Fruit fly (Drosophila melanogaster) whole organism, wandering third instar larva: ENCODE data around the gene Cp190.

Source experiments
- Abd-B ChIP-seq: fragments of >200 bp; optimal IDR thresholded peaks from 2 replicates; lab custom pipeline; 2017; ENCODE audit warnings: missing biosample characterization, missing genetic modification characterization
- CG32264 ChIP-seq: fragments of 200-800 bp; sonication (Bioruptor generic); optimal IDR thresholded peaks from 2 replicates; lab custom pipeline; 2016; ENCODE audit warnings: missing biosample characterization, missing genetic modification characterization
- CG9705 ChIP-seq: fragments of 200-800 bp; sonication (Bioruptor generic); optimal IDR thresholded peaks from 2 replicates; lab custom pipeline; 2018; ENCODE audit warnings: missing biosample characterization, mild to moderate bottlenecking, missing genetic modification characterization
- CrebA ChIP-seq: fragments of 200-800 bp; sonication (Bioruptor generic); optimal IDR thresholded peaks from 2 replicates; lab custom pipeline; 2016; ENCODE audit warnings: missing biosample characterization, mild to moderate bottlenecking, missing genetic modification characterization, borderline replicate concordance
- Dfd ChIP-seq: fragments of >200 bp; optimal IDR thresholded peaks from 2 replicates; lab custom pipeline; 2017; ENCODE audit warnings: missing biosample characterization, missing genetic modification characterization
- Dif ChIP-seq: fragments of 200-275, 200-300 bp; sonication (Bioruptor generic); optimal IDR thresholded peaks from 2 replicates; lab custom pipeline; 2018; ENCODE audit warnings: missing biosample characterization, missing genetic modification characterization; ENCODE audit not compliant: partially characterized antibody
- HLH106 ChIP-seq: fragments of 200-800 bp; optimal IDR thresholded peaks from 3 replicates; lab custom pipeline; 2019; ENCODE audit warnings: missing biosample characterization, mild to moderate bottlenecking, missing genetic modification characterization, moderate library complexity
- Hr78 ChIP-seq: fragments of >200 bp; optimal IDR thresholded peaks from 2 replicates; lab custom pipeline; 2017; ENCODE audit warnings: missing biosample characterization, missing genetic modification characterization
- Mio ChIP-seq: sonication (Bioruptor generic); optimal IDR thresholded peaks from 2 replicates; lab custom pipeline; 2016; ENCODE audit warnings: missing biosample characterization, missing genetic modification characterization
- Myc ChIP-seq: fragments of >200 bp; optimal IDR thresholded peaks from 2 replicates; lab custom pipeline; 2017
- N ChIP-seq: fragments of >200 bp; optimal IDR thresholded peaks from 2 replicates; lab custom pipeline; 2018; ENCODE audit warnings: missing biosample characterization, missing external identifiers, missing genetic modification characterization
- OdsH ChIP-seq: fragments of 200-800 bp; sonication (Bioruptor generic); optimal IDR thresholded peaks from 2 replicates; lab custom pipeline; 2016; ENCODE audit warnings: missing biosample characterization, mild to moderate bottlenecking, missing genetic modification characterization
- Rel ChIP-seq, 2 experiments: fragments of 200-800 bp; sonication (Bioruptor generic) in 1 of 2; optimal IDR thresholded peaks; 2 replicates in 1 of 2; 3 replicates in 1 of 2; lab custom pipeline; 2016 to 2019; ENCODE audit warnings: mild to moderate bottlenecking in 2 of 2, missing biosample characterization in 2 of 2, missing genetic modification characterization in 2 of 2, moderate library complexity in 1 of 2
- Sp1 ChIP-seq: fragments of 200-800 bp; sonication (Bioruptor generic); optimal IDR thresholded peaks from 3 replicates; lab custom pipeline; 2019; ENCODE audit warnings: missing biosample characterization, mild to moderate bottlenecking, missing genetic modification characterization, moderate library complexity
- Vsx2 ChIP-seq: fragments of 200-300, 225-300 bp; sonication (Bioruptor generic); optimal IDR thresholded peaks from 2 replicates; lab custom pipeline; 2018; ENCODE audit warnings: missing biosample characterization, missing genetic modification characterization; ENCODE audit not compliant: partially characterized antibody
- br ChIP-seq: fragments of 200-800 bp; sonication (Bioruptor generic); optimal IDR thresholded peaks from 2 replicates; lab custom pipeline; 2016; ENCODE audit warnings: missing biosample characterization, missing genetic modification characterization
- brk ChIP-seq: fragments of 200-800 bp; sonication (Bioruptor generic); optimal IDR thresholded peaks from 2 replicates; lab custom pipeline; 2016; ENCODE audit warnings: missing biosample characterization, mild to moderate bottlenecking, missing genetic modification characterization
- dl ChIP-seq, 2 experiments: fragments of 175-275, 200-275 bp in 1 of 2; fragments of 200-275 bp in 1 of 2; sonication (Bioruptor generic); optimal IDR thresholded peaks; lab custom pipeline; 2018; ENCODE audit warnings: mild to moderate bottlenecking in 2 of 2, missing biosample characterization in 2 of 2, missing genetic modification characterization in 2 of 2, moderate library complexity in 2 of 2; ENCODE audit not compliant: partially characterized antibody in 2 of 2, insufficient read depth in 1 of 2
- dmrt93B ChIP-seq: fragments of 200-800 bp; sonication (Bioruptor generic); optimal IDR thresholded peaks from 2 replicates; lab custom pipeline; 2018; ENCODE audit warnings: missing biosample characterization, mild to moderate bottlenecking, missing genetic modification characterization
- dsf ChIP-seq: sonication (Bioruptor generic); optimal IDR thresholded peaks from 2 replicates; lab custom pipeline; 2016; ENCODE audit warnings: missing biosample characterization, missing genetic modification characterization, borderline replicate concordance
- ey ChIP-seq: fragments of 200-800 bp; sonication (Bioruptor generic); optimal IDR thresholded peaks from 2 replicates; lab custom pipeline; 2016; ENCODE audit warnings: missing biosample characterization, missing genetic modification characterization
- foxo ChIP-seq, 2 experiments: fragments of 200-800 bp; sonication (Bioruptor generic); optimal IDR thresholded peaks; 2 replicates in 1 of 2; 3 replicates in 1 of 2; lab custom pipeline; 2016 to 2017; ENCODE audit warnings: missing biosample characterization in 2 of 2, missing genetic modification characterization in 2 of 2
- fru ChIP-seq: fragments of 200-800 bp; sonication (Bioruptor generic); optimal IDR thresholded peaks from 3 replicates; lab custom pipeline; 2016; ENCODE audit warnings: missing biosample characterization, mild to moderate bottlenecking, missing genetic modification characterization
- h ChIP-seq: fragments of 200-800 bp; sonication (Bioruptor generic); optimal IDR thresholded peaks from 3 replicates; lab custom pipeline; 2016; ENCODE audit warnings: missing biosample characterization, mild to moderate bottlenecking, missing genetic modification characterization
- lola ChIP-seq: fragments of >200 bp; optimal IDR thresholded peaks from 2 replicates; lab custom pipeline; 2017; ENCODE audit warnings: missing biosample characterization, missing genetic modification characterization
- psq ChIP-seq: fragments of 200-800 bp; sonication (Bioruptor generic); optimal IDR thresholded peaks from 3 replicates; lab custom pipeline; 2017; ENCODE audit warnings: missing biosample characterization, mild to moderate bottlenecking, missing genetic modification characterization, moderate library complexity
- rgr ChIP-seq: fragments of 200-800 bp; sonication (Bioruptor generic); optimal IDR thresholded peaks from 3 replicates; lab custom pipeline; 2016; ENCODE audit warnings: missing biosample characterization, mild to moderate bottlenecking, missing genetic modification characterization
- sage ChIP-seq: fragments of 200-800 bp; sonication (Bioruptor generic); optimal IDR thresholded peaks from 2 replicates; lab custom pipeline; 2016; ENCODE audit warnings: missing biosample characterization, mild to moderate bottlenecking, missing genetic modification characterization
- sv ChIP-seq: fragments of 200-800 bp; sonication (Bioruptor generic); optimal IDR thresholded peaks from 3 replicates; lab custom pipeline; 2016; ENCODE audit warnings: missing biosample characterization, missing genetic modification characterization
- tai ChIP-seq: sonication (Bioruptor generic); optimal IDR thresholded peaks from 2 replicates; lab custom pipeline; 2016; ENCODE audit warnings: missing biosample characterization, missing genetic modification characterization
- woc ChIP-seq: sonication (Bioruptor generic); optimal IDR thresholded peaks from 2 replicates; lab custom pipeline; 2016; ENCODE audit warnings: missing biosample characterization, mild to moderate bottlenecking, missing genetic modification characterization

Cp190 gene

dm6 chr3R:15286024-15286692 lies 11.1 kb upstream of the Cp190 start:
- TF ChIP-seq ey (GFP tag; lab: Kevin White, UChicago) (no peak), psq (GFP tag; lab: Kevin White, UChicago) (no peak), Mio (no peak), dl (GFP tag; optimal IDR thresholded peaks at IDR 0.05; lab: Kevin White, UChicago; ENCODE audit: insufficient read depth in 1 of 2, partially characterized antibody in 2 of 2) (peak in 1 of 2 experiments; percentile 51), Hr78 (no peak), Myc (no peak), h (no peak), Sp1 (GFP tag; lab: Kevin White, UChicago) (no peak), rgr (GFP tag; lab: Kevin White, UChicago) (peak; percentile 7), woc (GFP tag; lab: Kevin White, UChicago) (no peak), fru (GFP tag; lab: Kevin White, UChicago) (no peak), foxo (GFP tag; optimal IDR thresholded peaks at IDR 0.05; lab: Kevin White, UChicago) (no peak), N (GFP tag; lab: Kevin White, UChicago) (no peak), br (GFP tag; lab: Kevin White, UChicago) (no peak), CrebA (GFP tag; lab: Kevin White, UChicago) (no peak), CG9705 (no peak), brk (GFP tag; lab: Kevin White, UChicago) (no peak), sage (GFP tag; lab: Kevin White, UChicago) (no peak), Dif (GFP tag; lab: Kevin White, UChicago) (peak; percentile 87), Vsx2 (peak; percentile 56), OdsH (no peak), Dfd (no peak), lola (no peak), CG32264 (GFP tag; lab: Kevin White, UChicago) (no peak), dmrt93B (GFP tag; lab: Kevin White, UChicago) (no peak), Rel (GFP tag; optimal IDR thresholded peaks at IDR 0.05; lab: Kevin White, UChicago) (no peak), Rel (tag; optimal IDR thresholded peaks at IDR 0.05; lab: Kevin White, UChicago) (no peak), HLH106 (tag; lab: Kevin White, UChicago) (no peak), sv (GFP tag; lab: Kevin White, UChicago) (no peak)

dm6 chr3R:15282982-15283809 lies 8.2 kb upstream of the Cp190 start:
- TF ChIP-seq Rel (GFP tag; optimal IDR thresholded peaks at IDR 0.05; lab: Kevin White, UChicago) (no peak), Rel (tag; optimal IDR thresholded peaks at IDR 0.05; lab: Kevin White, UChicago) (peak; percentile 15), br (GFP tag; lab: Kevin White, UChicago) (no peak), lola (no peak)

- TF ChIP-seq Dfd (no peak), h (no peak), Abd-B (GFP tag; lab: Kevin White, UChicago) (no peak), CG32264 (GFP tag; lab: Kevin White, UChicago) (no peak), dsf (GFP tag; lab: Kevin White, UChicago) (no peak), N (GFP tag; lab: Kevin White, UChicago) (no peak), Hr78 (no peak), brk (GFP tag; lab: Kevin White, UChicago) (no peak)
These were observed 7.3 kb upstream of the Cp190 start for dm6 chr3R:15282326-15282725.

dm6 chr3R:15281335-15281963 lies 6.4 kb upstream of the Cp190 start:
- TF ChIP-seq tai (GFP tag; lab: Kevin White, UChicago) (no peak), woc (GFP tag; lab: Kevin White, UChicago) (no peak), dl (GFP tag; optimal IDR thresholded peaks at IDR 0.05; lab: Kevin White, UChicago; ENCODE audit: insufficient read depth in 1 of 2, partially characterized antibody in 2 of 2) (peak in 1 of 2 experiments; percentile 3), psq (GFP tag; lab: Kevin White, UChicago) (no peak)
